Worm (Caenorhabditis elegans): ENCODE data around the gene Y61A9LA.1.
A peak's percentile ranks its signal among the peaks of the same experiment; 100 is the strongest.

Gene Y61A9LA.1

ce11 chrV:4637153-4637552 is 52.0 kb downstream of the Y61A9LA.1 start:
- TF ChIP-seq unc-30 (tag; optimal IDR thresholded peaks at IDR 0.05) (no peak), ceh-8 (GFP tag; optimal IDR thresholded peaks at IDR 0.05) (no peak)

ce11 chrV:4640501-4641150 is 55.5 kb downstream of the Y61A9LA.1 start:
- no peak for TF ChIP-seq mep-1 (tag; optimal IDR thresholded peaks at IDR 0.05)
- peak in 1 of 2 experiments; percentile 3 for TF ChIP-seq lin-35 (GFP tag; optimal IDR thresholded peaks at IDR 0.05)
- peak in 2 of 6 experiments; percentile 35 to 58 for TF ChIP-seq elt-3 (tag; optimal IDR thresholded peaks at IDR 0.05)
- TF ChIP-seq sup-37 (GFP tag; optimal IDR thresholded peaks at IDR 0.05): no peak
- TF ChIP-seq lsy-2 (tag; optimal IDR thresholded peaks at IDR 0.05): peak in 1 of 2 experiments; percentile 8
- TF ChIP-seq unc-130 (tag; optimal IDR thresholded peaks at IDR 0.05): no peak
- TF ChIP-seq nhr-71 (tag; optimal IDR thresholded peaks at IDR 0.05): peak; percentile 48
- no peak for TF ChIP-seq nhr-47 (tag; optimal IDR thresholded peaks at IDR 0.05)
- TF ChIP-seq hpl-2 (GFP tag; optimal IDR thresholded peaks at IDR 0.05): no peak
- TF ChIP-seq nhr-20 (tag; optimal IDR thresholded peaks at IDR 0.05): peak; percentile 23
- TF ChIP-seq nhr-85 (tag): peak; percentile 52
- no peak for TF ChIP-seq nhr-77 (tag; optimal IDR thresholded peaks at IDR 0.05)
- no peak for TF ChIP-seq vab-15 (tag; optimal IDR thresholded peaks at IDR 0.05)
- peak; percentile 91 for TF ChIP-seq ceh-8 (GFP tag; optimal IDR thresholded peaks at IDR 0.05)

- no peak for TF ChIP-seq unc-86 (tag; optimal IDR thresholded peaks at IDR 0.05)
- TF ChIP-seq aha-1 (tag; optimal IDR thresholded peaks at IDR 0.05): no peak
- no peak for TF ChIP-seq dsc-1 (tag; optimal IDR thresholded peaks at IDR 0.05)
- TF ChIP-seq nhr-47 (tag; optimal IDR thresholded peaks at IDR 0.05): no peak
- no peak for TF ChIP-seq pax-3 (tag; optimal IDR thresholded peaks at IDR 0.05)
- no peak for TF ChIP-seq lin-15B (tag; optimal IDR thresholded peaks at IDR 0.05)
- TF ChIP-seq lsy-2 (tag; optimal IDR thresholded peaks at IDR 0.05): no peak
- no peak for TF ChIP-seq ceh-88 (GFP tag; IDR thresholded peaks at IDR 0.05)
- no peak for TF ChIP-seq skn-1 (tag; optimal IDR thresholded peaks at IDR 0.05)
- no peak for TF ChIP-seq efl-1 (optimal IDR thresholded peaks at IDR 0.05)
- no peak for TF ChIP-seq efl-1 (GFP tag; optimal IDR thresholded peaks at IDR 0.05 in 1 of 2)
- no peak for TF ChIP-seq egl-27 (tag; optimal IDR thresholded peaks at IDR 0.05)
- no peak for TF ChIP-seq mab-9 (GFP tag; IDR thresholded peaks at IDR 0.05)
- TF ChIP-seq lir-3 (tag; optimal IDR thresholded peaks at IDR 0.05; ENCODE audit: poor library complexity): no peak
- no peak for TF ChIP-seq nhr-84 (tag; optimal IDR thresholded peaks at IDR 0.05)
- TF ChIP-seq hpl-2 (GFP tag; optimal IDR thresholded peaks at IDR 0.05): no peak
Observed at ce11 chrV:4642691-4643090, 57.6 kb downstream of the Y61A9LA.1 start, which contains the start of gene soc-1. TSS of gene soc-1 (plus strand) at chrV:4642952.

- peak; percentile 55 for TF ChIP-seq ama-1 (optimal IDR thresholded peaks at IDR 0.05)
- no peak for TF ChIP-seq efl-1 (optimal IDR thresholded peaks at IDR 0.05)
- no peak for TF ChIP-seq efl-1 (GFP tag; optimal IDR thresholded peaks at IDR 0.05 in 1 of 2)
Observed at ce11 chrV:4647279-4647819, 62.2 kb downstream of the Y61A9LA.1 start.

ce11 chrV:4647857-4648256 is 62.7 kb downstream of the Y61A9LA.1 start, which contains the start of gene F41F3.3:
TSS of gene F41F3.3 (minus strand) at chrV:4648239.
- no peak for TF ChIP-seq nhr-237 (tag; optimal IDR thresholded peaks at IDR 0.05)
- peak; percentile 75 for TF ChIP-seq ceh-8 (GFP tag; optimal IDR thresholded peaks at IDR 0.05)
- no peak for TF ChIP-seq efl-1 (optimal IDR thresholded peaks at IDR 0.05)
- peak in 1 of 2 experiments; percentile 57 for TF ChIP-seq efl-1 (GFP tag; optimal IDR thresholded peaks at IDR 0.05 in 1 of 2)
- peak; percentile 46 for TF ChIP-seq ama-1 (optimal IDR thresholded peaks at IDR 0.05)

- TF ChIP-seq ceh-63 (GFP tag; optimal IDR thresholded peaks at IDR 0.05): no peak
- TF ChIP-seq sox-4 (tag; optimal IDR thresholded peaks at IDR 0.05): no peak
- peak; percentile 41 for TF ChIP-seq blmp-1 (tag; optimal IDR thresholded peaks at IDR 0.05)
- TF ChIP-seq ama-1 (optimal IDR thresholded peaks at IDR 0.05): no peak
- TF ChIP-seq hlh-17 (GFP tag; optimal IDR thresholded peaks at IDR 0.05; ENCODE audit: borderline replicate concordance): no peak
Observed at ce11 chrV:4648527-4648926, 63.4 kb downstream of the Y61A9LA.1 start, which contains the start of gene F41F3.8. TSS of gene F41F3.8 (plus strand) at chrV:4648827.
